Worm (Caenorhabditis elegans): ENCODE data around the gene nhr-161.

The nhr-161 gene

ce11 chrV:6953797-6954196 is 28.9 kb downstream of the nhr-161 start, which contains the start of gene srg-31:
Gene srg-31, minus strand, starts transcription at chrV:6953897.
- TF ChIP-seq skn-1 (tag; optimal IDR thresholded peaks at IDR 0.05) (no peak), fos-1 (tag; optimal IDR thresholded peaks at IDR 0.05) (no peak), ceh-9 (tag; optimal IDR thresholded peaks at IDR 0.05) (no peak), elt-2 (tag; optimal IDR thresholded peaks at IDR 0.05) (no peak), nhr-237 (tag; optimal IDR thresholded peaks at IDR 0.05) (no peak), mml-1 (tag; optimal IDR thresholded peaks at IDR 0.05) (no peak), daf-12 (tag; optimal IDR thresholded peaks at IDR 0.05) (no peak), snpc-4 (tag; optimal IDR thresholded peaks at IDR 0.05) (no peak), ZK546.5 (tag; optimal IDR thresholded peaks at IDR 0.05) (no peak), nfya-1 (tag; optimal IDR thresholded peaks at IDR 0.05; ENCODE audit: insufficient read depth) (no peak), lin-39 (tag; optimal IDR thresholded peaks at IDR 0.05) (no peak), hmg-11 (tag; optimal IDR thresholded peaks at IDR 0.05) (no peak), ceh-16 (tag; optimal IDR thresholded peaks at IDR 0.05) (no peak), nhr-11 (tag; optimal IDR thresholded peaks at IDR 0.05) (no peak), pha-4 (tag; optimal IDR thresholded peaks at IDR 0.05) (no peak), ztf-4 (tag; optimal IDR thresholded peaks at IDR 0.05) (no peak), egl-27 (tag; optimal IDR thresholded peaks at IDR 0.05) (no peak), nhr-28 (tag; optimal IDR thresholded peaks at IDR 0.05) (no peak), ztf-11 (tag; optimal IDR thresholded peaks at IDR 0.05) (no peak)

- TF ChIP-seq aly-2 (tag; optimal IDR thresholded peaks at IDR 0.05) (no peak), mdl-1 (tag; optimal IDR thresholded peaks at IDR 0.05) (no peak), nhr-12 (tag; optimal IDR thresholded peaks at IDR 0.05) (no peak)
Measured at ce11 chrV:6951306-6951705, 31.4 kb downstream of the nhr-161 start, which contains the start of gene T07H8.11. Gene T07H8.11, minus strand, starts transcription at chrV:6951406.

ce11 chrV:6949770-6950169 is 32.9 kb downstream of the nhr-161 start, which contains the start of gene Y57E12B.11:
Gene Y57E12B.11, minus strand, starts transcription at chrV:6949870.
- no peak for TF ChIP-seq lin-39 (tag; optimal IDR thresholded peaks at IDR 0.05)
- no peak for TF ChIP-seq ceh-82 (tag; optimal IDR thresholded peaks at IDR 0.05)
- no peak for TF ChIP-seq egl-27 (tag; optimal IDR thresholded peaks at IDR 0.05)
- no peak for TF ChIP-seq mdl-1 (tag; optimal IDR thresholded peaks at IDR 0.05)
- no peak for TF ChIP-seq unc-62 (GFP tag; optimal IDR thresholded peaks at IDR 0.05)
- TF ChIP-seq daf-12 (tag; optimal IDR thresholded peaks at IDR 0.05): no peak
- no peak for TF ChIP-seq nhr-12 (tag; optimal IDR thresholded peaks at IDR 0.05)
- TF ChIP-seq nhr-28 (tag; optimal IDR thresholded peaks at IDR 0.05): no peak
- no peak for TF ChIP-seq nhr-11 (tag; optimal IDR thresholded peaks at IDR 0.05)

ce11 chrV:6948225-6948624 is 34.5 kb downstream of the nhr-161 start, which contains the start of gene Y57E12B.1:
Gene Y57E12B.1, plus strand, starts transcription at chrV:6948525.
- TF ChIP-seq jun-1 (tag; optimal IDR thresholded peaks at IDR 0.05): no peak

ce11 chrV:6947442-6947841 is 35.3 kb downstream of the nhr-161 start, which contains the start of gene Y57E12B.4:
Gene Y57E12B.4, minus strand, starts transcription at chrV:6947542.
- TF ChIP-seq ceh-16 (tag; optimal IDR thresholded peaks at IDR 0.05): no peak
- no peak for TF ChIP-seq ceh-9 (tag; optimal IDR thresholded peaks at IDR 0.05)
- no peak for TF ChIP-seq sea-2 (GFP tag; optimal IDR thresholded peaks at IDR 0.05)
- no peak for TF ChIP-seq mdl-1 (tag; optimal IDR thresholded peaks at IDR 0.05)
- no peak for TF ChIP-seq ZK546.5 (tag; optimal IDR thresholded peaks at IDR 0.05)
- TF ChIP-seq egl-5 (tag; optimal IDR thresholded peaks at IDR 0.05): no peak
- no peak for TF ChIP-seq nhr-12 (tag; optimal IDR thresholded peaks at IDR 0.05)

ce11 chrV:6935878-6936277 is 46.8 kb downstream of the nhr-161 start, which contains the start of gene Y57E12B.10:
Gene Y57E12B.10, minus strand, starts transcription at chrV:6935978.
- TF ChIP-seq ama-1 (optimal IDR thresholded peaks at IDR 0.05) (no peak), sea-2 (GFP tag; optimal IDR thresholded peaks at IDR 0.05) (no peak), R02D3.7 (tag; optimal IDR thresholded peaks at IDR 0.05) (no peak), tbx-2 (tag; optimal IDR thresholded peaks at IDR 0.05) (no peak), egl-27 (tag; optimal IDR thresholded peaks at IDR 0.05) (no peak), ceh-9 (tag; optimal IDR thresholded peaks at IDR 0.05) (no peak), ceh-82 (tag; optimal IDR thresholded peaks at IDR 0.05) (no peak), mml-1 (tag; optimal IDR thresholded peaks at IDR 0.05) (no peak), nhr-11 (tag; optimal IDR thresholded peaks at IDR 0.05) (no peak), unc-62 (GFP tag; optimal IDR thresholded peaks at IDR 0.05) (no peak), daf-12 (tag; optimal IDR thresholded peaks at IDR 0.05) (no peak), elt-1 (tag; optimal IDR thresholded peaks at IDR 0.05) (no peak), nhr-28 (tag; optimal IDR thresholded peaks at IDR 0.05) (no peak), pqm-1 (tag; optimal IDR thresholded peaks at IDR 0.05) (no peak)
